Fruit fly (Drosophila melanogaster): ENCODE measurements around the gene CtIP.

The CtIP gene

DNA sequence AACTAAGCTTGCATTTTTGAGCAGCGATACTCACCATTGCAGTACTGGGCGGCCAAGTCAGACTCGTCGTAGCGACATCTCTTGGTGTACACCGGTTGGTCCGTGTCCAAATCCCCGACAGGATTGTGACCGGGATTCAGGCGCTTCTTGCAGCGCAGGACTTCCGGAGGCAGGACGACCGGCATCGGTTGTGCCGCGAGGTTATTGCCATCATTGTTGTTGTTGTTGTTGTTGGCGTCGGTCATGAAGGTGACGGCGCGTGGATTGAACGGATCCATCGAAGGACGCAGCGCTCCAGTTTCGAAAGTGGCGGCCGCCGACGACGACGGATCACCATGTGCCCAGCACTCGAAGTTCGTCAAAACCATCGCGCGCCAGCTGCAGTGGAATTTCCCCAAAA lies 36.6 kb downstream of the CtIP start:
- no peak for TF ChIP-seq pan (optimal IDR thresholded peaks at IDR 0.05)
- no peak for TF ChIP-seq CG8478 (optimal IDR thresholded peaks at IDR 0.05)
- TF ChIP-seq Dll (optimal IDR thresholded peaks at IDR 0.05): no peak
- no peak for TF ChIP-seq EcR (GFP tag; optimal IDR thresholded peaks at IDR 0.05)
- no peak for TF ChIP-seq psq (optimal IDR thresholded peaks at IDR 0.05)
- no peak for TF ChIP-seq usp (GFP tag; optimal IDR thresholded peaks at IDR 0.05)

- TF ChIP-seq EcR (GFP tag; optimal IDR thresholded peaks at IDR 0.05) (no peak), usp (GFP tag; optimal IDR thresholded peaks at IDR 0.05) (no peak), Dll (optimal IDR thresholded peaks at IDR 0.05) (no peak), pan (optimal IDR thresholded peaks at IDR 0.05) (no peak), psq (optimal IDR thresholded peaks at IDR 0.05) (no peak), CG8478 (optimal IDR thresholded peaks at IDR 0.05) (no peak)
Measured at dm6 chr3L:20473021-20473799, 37.2 kb downstream of the CtIP start, which contains the start of the genes CG32428 and CG5969. CG32428 (minus strand) TSS chr3L:20473723. CG5969 (plus strand) TSS chr3L:20473783.

- TF ChIP-seq psq (optimal IDR thresholded peaks at IDR 0.05) (no peak), pan (optimal IDR thresholded peaks at IDR 0.05) (no peak), usp (GFP tag; optimal IDR thresholded peaks at IDR 0.05) (no peak), CG8478 (optimal IDR thresholded peaks at IDR 0.05) (no peak), Dll (optimal IDR thresholded peaks at IDR 0.05) (no peak), EcR (GFP tag; optimal IDR thresholded peaks at IDR 0.05) (no peak)
Measured at dm6 chr3L:20474197-20474788, 38.2 kb downstream of the CtIP start, which contains the start of gene isoQC. isoQC (plus strand) TSS chr3L:20474466.

DNA sequence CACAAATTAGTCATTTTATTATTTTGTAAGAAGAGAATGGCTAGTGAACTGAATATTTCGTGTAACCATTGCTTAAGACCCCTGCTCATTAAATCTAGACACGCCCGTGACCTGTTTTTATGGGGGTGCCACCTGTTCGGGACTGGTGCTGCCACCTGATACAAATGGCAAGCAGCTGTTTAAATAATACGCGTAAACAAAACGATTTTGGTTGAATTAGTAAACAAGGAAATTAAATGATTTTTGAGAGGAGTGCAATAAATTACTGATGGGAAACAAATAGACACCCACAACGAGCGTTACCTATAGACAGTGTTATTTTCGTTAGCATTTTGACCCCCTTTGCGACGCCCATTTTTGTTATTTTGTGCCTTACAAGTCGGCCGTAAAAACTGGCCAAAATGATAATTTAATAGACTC lies 38.7 kb downstream of the CtIP start:
- TF ChIP-seq Dll (optimal IDR thresholded peaks at IDR 0.05) (no peak), psq (optimal IDR thresholded peaks at IDR 0.05) (no peak), CG8478 (optimal IDR thresholded peaks at IDR 0.05) (no peak), EcR (GFP tag; optimal IDR thresholded peaks at IDR 0.05) (no peak), usp (GFP tag; optimal IDR thresholded peaks at IDR 0.05) (no peak), pan (optimal IDR thresholded peaks at IDR 0.05) (no peak)

- TF ChIP-seq psq (optimal IDR thresholded peaks at IDR 0.05): no peak
- TF ChIP-seq usp (GFP tag; optimal IDR thresholded peaks at IDR 0.05): no peak
- no peak for TF ChIP-seq Dll (optimal IDR thresholded peaks at IDR 0.05)
- TF ChIP-seq CG8478 (optimal IDR thresholded peaks at IDR 0.05): no peak
- no peak for TF ChIP-seq EcR (GFP tag; optimal IDR thresholded peaks at IDR 0.05)
- peak; percentile 34 for TF ChIP-seq pan (optimal IDR thresholded peaks at IDR 0.05)
Measured at dm6 chr3L:20487649-20488048, 51.6 kb downstream of the CtIP start.

All from whole organism.